Worm (Caenorhabditis elegans): Measurements from ENCODE around the gene F02H6.6.
A peak's percentile ranks its signal among the peaks of the same experiment; 100 is the strongest.

The F02H6.6 gene

DNA sequence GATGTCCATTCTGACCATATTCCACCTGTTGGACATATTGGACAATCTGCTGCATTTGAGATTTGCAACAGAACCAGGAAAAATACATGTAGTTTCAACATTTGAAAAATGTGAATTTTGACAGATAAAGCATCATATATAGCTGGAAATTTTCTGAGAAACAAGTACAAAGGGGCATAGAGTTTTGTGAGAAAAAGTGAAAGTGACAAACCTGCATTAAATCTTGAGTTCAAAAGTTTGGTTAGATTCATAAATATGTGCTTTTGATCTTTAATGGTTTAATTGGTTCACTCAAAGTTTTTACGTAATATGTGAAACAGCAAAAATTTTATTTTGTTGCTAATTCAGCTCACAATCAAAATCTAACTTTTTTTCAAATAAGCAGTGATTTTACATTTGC, 2.6 kb downstream of the F02H6.6 start, which contains the start of gene F02H6.7:
Gene F02H6.7 (minus strand): TSS at position 101 of the 400 bp plus-strand sequence.
- TF ChIP-seq nhr-67 (tag; optimal IDR thresholded peaks at IDR 0.05) (no peak), nfya-1 (tag; optimal IDR thresholded peaks at IDR 0.05; ENCODE audit: insufficient read depth) (no peak), egl-5 (tag; optimal IDR thresholded peaks at IDR 0.05) (no peak), pqm-1 (tag; optimal IDR thresholded peaks at IDR 0.05) (no peak), nhr-11 (tag; optimal IDR thresholded peaks at IDR 0.05) (no peak), fkh-10 (GFP tag; optimal IDR thresholded peaks at IDR 0.05) (no peak), zag-1 (tag; optimal IDR thresholded peaks at IDR 0.05) (no peak), snpc-4 (tag; optimal IDR thresholded peaks at IDR 0.05) (no peak), tbx-2 (tag; optimal IDR thresholded peaks at IDR 0.05) (no peak), ceh-82 (tag; optimal IDR thresholded peaks at IDR 0.05) (no peak)

DNA sequence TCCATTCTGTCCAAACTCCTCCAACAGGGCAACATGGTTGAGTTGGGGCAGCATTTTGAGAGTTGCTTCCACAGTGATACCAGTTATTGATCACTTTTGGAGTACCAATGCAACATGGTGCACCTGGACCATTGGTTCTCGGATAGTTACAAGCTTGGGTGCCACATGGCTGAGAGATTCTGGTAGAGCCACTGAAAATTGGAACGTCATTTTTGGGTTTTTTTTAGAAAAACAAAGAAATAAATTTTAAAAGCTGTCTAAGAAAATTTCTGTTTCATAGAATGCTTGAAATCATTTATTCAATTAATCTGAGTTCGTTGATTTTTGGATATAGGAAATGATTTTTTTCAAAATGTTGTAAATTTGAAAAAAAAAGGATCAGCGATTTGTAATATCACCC, 3.6 kb downstream of the F02H6.6 start:
- TF ChIP-seq nhr-23 (tag; optimal IDR thresholded peaks at IDR 0.05) (no peak), eor-1 (tag; optimal IDR thresholded peaks at IDR 0.05) (no peak), nfya-1 (tag; optimal IDR thresholded peaks at IDR 0.05; ENCODE audit: insufficient read depth) (no peak), elt-3 (tag; optimal IDR thresholded peaks at IDR 0.05) (no peak), nhr-25 (tag; optimal IDR thresholded peaks at IDR 0.05) (no peak), ZK546.5 (tag; optimal IDR thresholded peaks at IDR 0.05) (no peak), fos-1 (tag; optimal IDR thresholded peaks at IDR 0.05) (no peak), aly-2 (tag; optimal IDR thresholded peaks at IDR 0.05) (no peak), nhr-237 (tag; optimal IDR thresholded peaks at IDR 0.05) (no peak), egl-27 (tag; optimal IDR thresholded peaks at IDR 0.05) (no peak), zag-1 (tag; optimal IDR thresholded peaks at IDR 0.05) (no peak), jun-1 (tag; optimal IDR thresholded peaks at IDR 0.05) (no peak), nhr-11 (tag; optimal IDR thresholded peaks at IDR 0.05) (no peak), pqm-1 (tag; optimal IDR thresholded peaks at IDR 0.05) (no peak), elt-1 (tag; optimal IDR thresholded peaks at IDR 0.05) (no peak), nhr-12 (tag; optimal IDR thresholded peaks at IDR 0.05) (no peak), ceh-28 (tag; optimal IDR thresholded peaks at IDR 0.05) (no peak), ztf-4 (tag; optimal IDR thresholded peaks at IDR 0.05) (no peak)

DNA sequence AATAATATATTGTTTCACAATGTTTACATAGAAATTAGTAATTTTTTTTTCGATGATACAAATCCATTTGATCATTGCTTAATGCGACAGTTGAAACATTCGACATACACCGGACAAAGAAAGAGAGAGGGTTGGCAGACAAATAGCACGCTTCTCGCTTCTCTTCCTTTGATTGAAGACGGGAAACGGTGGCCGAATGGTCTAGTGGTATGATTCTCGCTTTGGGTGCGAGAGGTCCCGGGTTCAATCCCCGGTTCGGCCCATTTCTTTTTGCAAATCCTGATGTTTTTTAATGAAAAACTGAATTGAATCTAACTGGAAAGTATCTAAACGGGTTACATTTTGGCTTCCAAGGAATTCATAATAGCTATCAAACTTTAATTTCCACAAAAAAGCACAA, 5.8 kb downstream of the F02H6.6 start:
- TF ChIP-seq lin-39 (tag; optimal IDR thresholded peaks at IDR 0.05), result peak; percentile 16
- TF ChIP-seq unc-62 (GFP tag; optimal IDR thresholded peaks at IDR 0.05), result no peak
- peak; percentile 62 for TF ChIP-seq nhr-43 (tag; optimal IDR thresholded peaks at IDR 0.05; ENCODE audit: poor library complexity, severe bottlenecking)
- peak; percentile 82 for TF ChIP-seq hmg-11 (tag; optimal IDR thresholded peaks at IDR 0.05)
- peak; percentile 9 for TF ChIP-seq elt-2 (tag; optimal IDR thresholded peaks at IDR 0.05)
- no peak for TF ChIP-seq elt-3 (tag; optimal IDR thresholded peaks at IDR 0.05)
- TF ChIP-seq snpc-4 (tag; optimal IDR thresholded peaks at IDR 0.05), result peak; percentile 78
- no peak for TF ChIP-seq ztf-11 (tag; optimal IDR thresholded peaks at IDR 0.05)

DNA sequence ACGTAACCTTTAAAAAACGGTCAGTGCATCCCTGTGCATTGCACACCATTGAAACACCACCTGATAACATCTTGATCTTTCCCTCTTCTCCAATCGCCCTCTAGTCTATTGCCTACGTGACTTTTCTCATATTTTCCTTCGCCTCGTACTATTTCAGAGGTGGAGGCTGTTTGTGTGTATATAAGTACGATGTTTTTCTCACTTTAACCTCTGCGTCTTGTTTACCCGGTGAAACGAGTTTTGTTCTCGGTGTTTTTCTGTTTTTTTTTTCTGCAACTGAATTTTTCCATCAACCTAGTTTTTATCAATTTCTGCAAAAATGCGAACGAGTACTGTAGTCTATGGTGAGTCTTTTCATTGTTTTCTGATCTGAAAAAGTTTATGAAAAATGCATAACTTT, 11.0 kb downstream of the F02H6.6 start, which contains the start of gene sqrd-1:
Gene sqrd-1 (plus strand): TSS at position 158 of the 400 bp plus-strand sequence.
- no peak for TF ChIP-seq tbx-2 (tag; optimal IDR thresholded peaks at IDR 0.05)
- no peak for TF ChIP-seq unc-39 (tag; optimal IDR thresholded peaks at IDR 0.05)
- no peak for TF ChIP-seq nhr-77 (tag; optimal IDR thresholded peaks at IDR 0.05)
- peak; percentile 11 for TF ChIP-seq nfya-1 (tag; optimal IDR thresholded peaks at IDR 0.05; ENCODE audit: insufficient read depth)
- TF ChIP-seq fkh-2 (tag; optimal IDR thresholded peaks at IDR 0.05), result no peak
- no peak for TF ChIP-seq nhr-23 (tag; optimal IDR thresholded peaks at IDR 0.05)
- no peak for TF ChIP-seq nhr-28 (tag; optimal IDR thresholded peaks at IDR 0.05)
- TF ChIP-seq lin-39 (tag; optimal IDR thresholded peaks at IDR 0.05), result no peak
- TF ChIP-seq zag-1 (tag; optimal IDR thresholded peaks at IDR 0.05), result no peak
- no peak for TF ChIP-seq unc-62 (GFP tag; optimal IDR thresholded peaks at IDR 0.05)
- TF ChIP-seq ceh-82 (tag; optimal IDR thresholded peaks at IDR 0.05), result no peak
- no peak for TF ChIP-seq eor-1 (tag; optimal IDR thresholded peaks at IDR 0.05)
- no peak for TF ChIP-seq nhr-12 (tag; optimal IDR thresholded peaks at IDR 0.05)
- no peak for TF ChIP-seq nhr-237 (tag; optimal IDR thresholded peaks at IDR 0.05)
- no peak for TF ChIP-seq daf-12 (tag; optimal IDR thresholded peaks at IDR 0.05)
- TF ChIP-seq ztf-4 (tag; optimal IDR thresholded peaks at IDR 0.05), result no peak
- no peak for TF ChIP-seq nhr-76 (tag; optimal IDR thresholded peaks at IDR 0.05)
- TF ChIP-seq fos-1 (tag; optimal IDR thresholded peaks at IDR 0.05), result no peak
- peak; percentile 17 for TF ChIP-seq nhr-25 (tag; optimal IDR thresholded peaks at IDR 0.05)
- TF ChIP-seq ceh-9 (tag; optimal IDR thresholded peaks at IDR 0.05), result no peak
- TF ChIP-seq elt-2 (tag; optimal IDR thresholded peaks at IDR 0.05), result peak; percentile 8
- TF ChIP-seq snpc-4 (tag; optimal IDR thresholded peaks at IDR 0.05), result no peak
- no peak for TF ChIP-seq R02D3.7 (tag; optimal IDR thresholded peaks at IDR 0.05)
- TF ChIP-seq hmg-11 (tag; optimal IDR thresholded peaks at IDR 0.05), result no peak
- no peak for TF ChIP-seq sea-2 (GFP tag; optimal IDR thresholded peaks at IDR 0.05)
- TF ChIP-seq egl-27 (tag; optimal IDR thresholded peaks at IDR 0.05), result no peak
- no peak for TF ChIP-seq jun-1 (tag; optimal IDR thresholded peaks at IDR 0.05)
- no peak for TF ChIP-seq lsy-12 (tag; optimal IDR thresholded peaks at IDR 0.05)
- no peak for TF ChIP-seq skn-1 (tag; optimal IDR thresholded peaks at IDR 0.05)
- peak; percentile 75 for TF ChIP-seq pha-4 (tag; optimal IDR thresholded peaks at IDR 0.05)
- TF ChIP-seq lin-15B (tag; optimal IDR thresholded peaks at IDR 0.05), result no peak
- no peak for TF ChIP-seq mml-1 (tag; optimal IDR thresholded peaks at IDR 0.05)
- TF ChIP-seq fkh-10 (GFP tag; optimal IDR thresholded peaks at IDR 0.05), result no peak
- peak; percentile 80 for TF ChIP-seq elt-1 (tag; optimal IDR thresholded peaks at IDR 0.05)
- TF ChIP-seq ama-1 (optimal IDR thresholded peaks at IDR 0.05), result peak; percentile 83
- no peak for TF ChIP-seq ceh-28 (tag; optimal IDR thresholded peaks at IDR 0.05)
- TF ChIP-seq nhr-67 (tag; optimal IDR thresholded peaks at IDR 0.05), result no peak
- TF ChIP-seq pqm-1 (tag; optimal IDR thresholded peaks at IDR 0.05), result peak; percentile 81
